Fruit fly (Drosophila melanogaster): Measurements from ENCODE around the gene CG31787.

DNA sequence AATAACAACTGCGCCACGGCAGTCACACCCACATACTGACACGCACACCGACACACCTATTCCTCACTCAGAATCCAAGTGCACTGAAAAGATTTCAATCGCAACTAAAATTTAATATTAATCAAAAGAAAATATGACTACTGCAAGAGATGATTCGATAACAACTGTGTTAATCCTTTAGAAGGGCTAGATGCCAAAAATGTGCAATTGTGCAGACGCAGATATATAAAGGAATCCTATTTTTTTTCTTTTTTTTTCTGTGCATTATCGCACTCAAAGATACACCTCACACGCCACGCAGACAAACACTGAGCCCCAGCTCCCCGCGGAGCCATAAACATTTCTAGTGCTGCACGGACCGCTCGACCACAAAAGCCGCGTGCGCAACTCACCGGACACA, 13.0 kb upstream of the CG31787 start:
- no peak for TF ChIP-seq CG9705 (GFP tag; optimal IDR thresholded peaks at IDR 0.05)
- TF ChIP-seq usp (GFP tag; optimal IDR thresholded peaks at IDR 0.05) = no peak
- TF ChIP-seq Mio (GFP tag; optimal IDR thresholded peaks at IDR 0.05) = no peak
- no peak for TF ChIP-seq CG32264 (GFP tag; optimal IDR thresholded peaks at IDR 0.05)

Measured in whole organism, wandering third instar larva.